Fruit fly (Drosophila melanogaster) whole organism, adult: Measurements from ENCODE around the gene skd.

Source experiments
- CG11617 ChIP-seq: fragments of 200-800 bp; sonication (Bioruptor generic); optimal IDR thresholded peaks from 2 replicates; lab custom pipeline; 2017; ENCODE audit warnings: mild to moderate bottlenecking, missing biosample characterization, missing genetic modification reagents, missing genetic modification characterization
- CG12768 ChIP-seq: fragments of 200-800 bp; sonication (Bioruptor generic); optimal IDR thresholded peaks from 2 replicates; lab custom pipeline; 2017; ENCODE audit warnings: missing biosample characterization, missing genetic modification characterization, mild to moderate bottlenecking, moderate library complexity, missing genetic modification reagents
- CG14711 ChIP-seq: fragments of 200-800 bp; sonication (Bioruptor generic); optimal IDR thresholded peaks from 2 replicates; lab custom pipeline; 2018; ENCODE audit warnings: missing biosample characterization, mild to moderate bottlenecking, missing genetic modification characterization, moderate library complexity
- CG1620 ChIP-seq: fragments of 200-800 bp; sonication (Bioruptor generic); optimal IDR thresholded peaks from 2 replicates; lab custom pipeline; 2016; ENCODE audit warnings: missing biosample characterization, missing genetic modification characterization
- CG33017 ChIP-seq: fragments of 200-800 bp; sonication (Bioruptor generic); optimal IDR thresholded peaks from 2 replicates; lab custom pipeline; 2018; ENCODE audit warnings: missing biosample characterization, mild to moderate bottlenecking, missing genetic modification characterization, moderate library complexity
- CG5204 ChIP-seq: fragments of 200-800 bp; sonication (Bioruptor generic); optimal IDR thresholded peaks from 2 replicates; lab custom pipeline; 2016; ENCODE audit warnings: missing biosample characterization, missing genetic modification characterization
- CG7045 ChIP-seq: fragments of 200-800 bp; sonication (Bioruptor generic); optimal IDR thresholded peaks from 2 replicates; lab custom pipeline; 2017; ENCODE audit warnings: missing biosample characterization, mild to moderate bottlenecking, missing genetic modification characterization
- CG7101 ChIP-seq: fragments of 200-800 bp; sonication (Bioruptor generic); optimal IDR thresholded peaks from 2 replicates; lab custom pipeline; 2018; ENCODE audit warnings: missing biosample characterization, mild to moderate bottlenecking, missing genetic modification characterization, moderate library complexity
- Clk ChIP-seq: fragments of 200-800 bp; sonication (Bioruptor generic); optimal IDR thresholded peaks from 2 replicates; lab custom pipeline; 2017; ENCODE audit warnings: missing biosample characterization, missing genetic modification characterization
- Crg-1 ChIP-seq: fragments of 200-800 bp; sonication (Bioruptor generic); optimal IDR thresholded peaks from 2 replicates; lab custom pipeline; 2016; ENCODE audit warnings: missing biosample characterization, missing genetic modification characterization
- Hr96 ChIP-seq: fragments of 200-800 bp; sonication (Bioruptor generic); optimal IDR thresholded peaks from 2 replicates; lab custom pipeline; 2016; ENCODE audit warnings: missing biosample characterization, missing genetic modification characterization
- Mnt ChIP-seq: fragments of 200-800 bp; sonication (Bioruptor generic); optimal IDR thresholded peaks from 2 replicates; lab custom pipeline; 2016; ENCODE audit warnings: missing biosample characterization, mild to moderate bottlenecking, missing genetic modification characterization
- bab1 ChIP-seq: fragments of 200-800 bp; sonication (Bioruptor generic); optimal IDR thresholded peaks from 3 replicates; lab custom pipeline; 2019; ENCODE audit warnings: missing biosample characterization, mild to moderate bottlenecking, missing genetic modification characterization, moderate library complexity
- cic ChIP-seq: fragments of 200-800 bp; sonication (Bioruptor generic); optimal IDR thresholded peaks from 2 replicates; lab custom pipeline; 2017; ENCODE audit warnings: missing biosample characterization, mild to moderate bottlenecking, missing genetic modification characterization, moderate library complexity
- cnc ChIP-seq, 2 experiments: fragments of >200 bp; optimal IDR thresholded peaks; 2 replicates each; lab custom pipeline; 2017
- kay ChIP-seq: fragments of 200-800 bp; sonication (Bioruptor generic); peaks from one replicate; lab custom pipeline; 2016; ENCODE audit warnings: missing biosample characterization, missing genetic modification characterization, borderline replicate concordance
- ovo ChIP-seq: fragments of 200-800 bp; sonication (Bioruptor generic); optimal IDR thresholded peaks from 2 replicates; lab custom pipeline; 2016; ENCODE audit warnings: missing biosample characterization, missing genetic modification characterization
- pad ChIP-seq: fragments of 200-800 bp; sonication (Bioruptor generic); optimal IDR thresholded peaks from 3 replicates; lab custom pipeline; 2017; ENCODE audit warnings: missing biosample characterization, missing genetic modification characterization, mild to moderate bottlenecking, moderate library complexity, missing genetic modification reagents
- tj ChIP-seq: fragments of 200-800 bp; sonication (Bioruptor generic); optimal IDR thresholded peaks from 3 replicates; lab custom pipeline; 2017; ENCODE audit warnings: missing biosample characterization, mild to moderate bottlenecking, missing genetic modification characterization, moderate library complexity
- toe ChIP-seq: fragments of 200-800 bp; sonication (Bioruptor generic); optimal IDR thresholded peaks from 2 replicates; lab custom pipeline; 2016; ENCODE audit warnings: missing biosample characterization, missing genetic modification characterization

Gene skd

DNA sequence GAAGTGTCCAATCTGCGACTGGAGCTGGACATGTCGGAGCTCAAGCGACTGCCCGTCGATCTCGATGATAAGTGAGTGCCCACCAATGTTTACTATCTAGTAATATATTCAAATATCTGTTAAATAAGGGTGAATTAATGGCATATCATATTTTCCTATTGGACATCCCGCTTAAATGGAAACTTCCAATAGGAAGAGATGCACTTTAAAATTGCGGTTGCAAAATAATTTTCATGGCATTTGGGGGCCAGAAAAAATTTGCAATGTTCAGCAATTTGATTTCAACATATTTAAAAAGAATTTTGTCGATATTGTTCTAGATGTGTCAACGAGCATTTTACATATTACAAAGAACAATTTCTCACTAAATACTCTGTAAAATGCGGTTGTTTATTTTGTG is 8.0 kb upstream of the skd start:
- TF ChIP-seq Clk (GFP tag; lab: Kevin White, UChicago), result no peak
- no peak for TF ChIP-seq CG7045 (GFP tag; lab: Kevin White, UChicago)
- no peak for TF ChIP-seq CG12768 (GFP tag; lab: Kevin White, UChicago)
- no peak for TF ChIP-seq CG7101
- TF ChIP-seq Crg-1 (GFP tag; lab: Kevin White, UChicago), result no peak
- TF ChIP-seq pad (GFP tag; lab: Kevin White, UChicago), result no peak
- TF ChIP-seq toe (GFP tag; lab: Kevin White, UChicago), result no peak
- TF ChIP-seq CG1620, result no peak
- no peak for TF ChIP-seq kay (GFP tag; lab: Kevin White, UChicago)
- TF ChIP-seq tj (GFP tag; lab: Kevin White, UChicago), result no peak
- no peak for TF ChIP-seq Hr96
- TF ChIP-seq CG5204 (GFP tag; lab: Kevin White, UChicago), result no peak
- TF ChIP-seq CG14711 (tag; lab: Kevin White, UChicago), result no peak
- TF ChIP-seq Mnt, result no peak

DNA sequence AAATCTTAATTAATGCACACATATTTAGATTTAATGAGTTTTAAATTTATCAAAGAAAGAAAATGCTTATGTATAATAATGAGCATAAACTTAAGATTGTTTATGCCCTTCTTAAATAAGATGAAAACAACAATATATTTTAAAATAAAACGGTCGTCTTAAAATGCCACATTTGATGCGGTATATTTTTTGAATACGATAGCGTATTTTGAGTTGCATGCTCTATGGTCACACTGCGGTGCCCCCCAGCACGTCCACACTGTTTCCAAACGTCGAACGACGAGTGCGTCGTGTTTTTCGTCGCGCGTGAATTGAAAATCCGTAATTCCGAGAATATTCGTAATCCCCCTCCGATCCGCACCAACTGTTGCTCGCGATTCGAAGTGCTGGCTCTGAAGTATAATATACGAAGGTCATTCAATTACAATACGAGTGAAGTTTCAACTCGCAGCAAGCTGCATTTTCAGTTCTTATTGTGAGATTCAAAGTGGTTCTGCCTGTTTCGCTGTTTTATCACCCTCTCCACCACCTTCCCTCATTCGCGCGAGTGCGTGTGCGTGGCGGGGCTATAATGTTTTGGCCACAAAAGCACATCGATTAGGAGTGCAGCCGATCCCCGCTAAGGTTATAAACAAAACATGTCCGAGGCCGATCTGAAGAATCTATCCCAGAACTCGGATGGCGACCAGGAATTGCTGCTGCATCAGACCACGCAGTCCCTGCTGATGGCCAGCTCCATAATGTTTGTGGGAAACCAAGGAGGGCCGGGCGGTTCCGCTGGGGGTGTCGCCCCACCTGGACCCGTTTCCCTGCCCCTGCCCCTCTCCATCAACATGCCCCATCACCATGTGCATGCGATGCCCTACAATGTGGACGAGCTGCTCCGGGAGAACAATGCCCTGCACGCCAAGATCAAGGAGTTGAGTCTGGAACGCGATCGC is 7.3 kb upstream of the skd start, which contains the start of gene siz:
TSS of gene siz (plus strand) at position 255 of the 941 bp plus-strand sequence.
- TF ChIP-seq bab1 (GFP tag; lab: Kevin White, UChicago) (no peak), CG12768 (GFP tag; lab: Kevin White, UChicago) (peak; percentile 18), cnc (optimal IDR thresholded peaks at IDR 0.05; lab: Kevin White, UChicago) (no peak), toe (GFP tag; lab: Kevin White, UChicago) (no peak), Crg-1 (GFP tag; lab: Kevin White, UChicago) (peak; percentile 39), CG1620 (peak; percentile 1), CG33017 (tag; lab: Kevin White, UChicago) (no peak), tj (GFP tag; lab: Kevin White, UChicago) (peak; percentile 56), pad (GFP tag; lab: Kevin White, UChicago) (no peak), cic (peak; percentile 4), CG14711 (tag; lab: Kevin White, UChicago) (peak; percentile 38), CG5204 (GFP tag; lab: Kevin White, UChicago) (no peak), CG7045 (GFP tag; lab: Kevin White, UChicago) (no peak), Hr96 (peak; percentile 14), CG7101 (peak; percentile 27), CG11617 (GFP tag; lab: Kevin White, UChicago) (no peak), kay (GFP tag; lab: Kevin White, UChicago) (no peak), Mnt (peak; percentile 48), Clk (GFP tag; lab: Kevin White, UChicago) (no peak), ovo (GFP tag; lab: Kevin White, UChicago) (no peak)

DNA sequence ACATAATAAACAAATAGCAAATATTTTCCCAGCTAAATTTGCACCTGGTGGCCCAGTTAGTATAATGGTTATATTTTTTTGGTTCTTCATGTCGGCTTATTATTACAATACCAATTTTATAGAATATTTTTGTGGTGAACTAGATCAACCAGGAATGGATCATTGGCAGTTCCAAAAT is 6.8 kb upstream of the skd start, which contains the start of gene CG10581:
TSS of gene CG10581 (minus strand) at position 101 of the 178 bp plus-strand sequence.
- TF ChIP-seq CG11617 (GFP tag; lab: Kevin White, UChicago) (no peak), Crg-1 (GFP tag; lab: Kevin White, UChicago) (no peak), toe (GFP tag; lab: Kevin White, UChicago) (no peak), cic (no peak), kay (GFP tag; lab: Kevin White, UChicago) (no peak), CG14711 (tag; lab: Kevin White, UChicago) (no peak)

DNA sequence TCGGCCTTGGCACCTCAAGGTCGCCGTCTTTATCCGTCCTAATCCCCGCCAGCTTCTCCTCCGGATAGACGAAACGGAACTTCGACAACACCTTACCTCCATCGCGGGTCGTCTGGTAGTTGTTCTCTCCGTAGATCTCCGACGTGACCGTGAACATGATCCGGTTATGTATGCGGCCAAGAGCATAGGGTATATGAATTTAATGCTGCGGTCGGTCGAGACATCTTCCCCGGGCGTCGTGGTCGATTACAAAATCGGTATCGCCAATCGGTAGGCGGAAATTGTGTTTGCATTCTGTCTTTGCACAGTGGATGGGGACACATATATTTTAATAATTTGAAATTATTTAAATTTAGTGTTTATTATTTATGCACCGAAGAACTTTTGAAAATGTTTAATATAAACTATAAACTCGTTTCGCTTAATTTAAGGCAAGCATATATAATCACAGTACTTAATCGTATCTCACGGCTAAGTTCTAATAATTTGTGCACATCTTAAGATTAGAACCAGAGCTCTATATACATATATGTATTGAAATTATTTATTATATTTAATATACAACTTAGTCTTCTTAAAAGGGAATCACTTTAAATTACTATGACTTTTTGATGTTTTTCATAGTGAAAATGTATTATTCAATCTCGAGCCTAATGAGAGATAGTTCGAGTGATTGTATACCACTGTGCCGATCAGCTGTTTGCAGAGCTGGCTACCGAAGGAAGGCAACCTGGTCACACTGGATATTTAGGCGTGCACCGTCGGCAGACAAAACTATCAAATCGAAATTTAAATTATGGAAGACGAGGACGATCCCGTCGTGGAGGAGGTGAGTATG is 4.1 kb upstream of the skd start, which contains the start of the genes CG10584 and Polr3E:
TSS of gene CG10584 (minus strand) at position 268 of the 838 bp plus-strand sequence.
TSS of gene Polr3E (plus strand) at position 733 of the 838 bp plus-strand sequence.
- peak; percentile 71 for TF ChIP-seq Hr96
- TF ChIP-seq Mnt, result peak; percentile 76
- peak; percentile 87 for TF ChIP-seq pad (GFP tag; lab: Kevin White, UChicago)
- TF ChIP-seq CG7045 (GFP tag; lab: Kevin White, UChicago), result peak; percentile 95
- TF ChIP-seq kay (GFP tag; lab: Kevin White, UChicago), result no peak
- TF ChIP-seq CG12768 (GFP tag; lab: Kevin White, UChicago), result peak; percentile 96
- TF ChIP-seq tj (GFP tag; lab: Kevin White, UChicago), result peak; percentile 82
- TF ChIP-seq toe (GFP tag; lab: Kevin White, UChicago), result peak; percentile 82
- TF ChIP-seq bab1 (GFP tag; lab: Kevin White, UChicago), result peak; percentile 90
- peak; percentile 86 for TF ChIP-seq CG14711 (tag; lab: Kevin White, UChicago)
- peak; percentile 93 for TF ChIP-seq CG7101
- peak; percentile 77 for TF ChIP-seq cic
- peak; percentile 93 for TF ChIP-seq CG33017 (tag; lab: Kevin White, UChicago)
- TF ChIP-seq CG1620, result peak; percentile 42
- TF ChIP-seq CG5204 (GFP tag; lab: Kevin White, UChicago), result no peak
- peak; percentile 89 for TF ChIP-seq ovo (GFP tag; lab: Kevin White, UChicago)
- no peak for TF ChIP-seq cnc (optimal IDR thresholded peaks at IDR 0.05; lab: Kevin White, UChicago)
- TF ChIP-seq Clk (GFP tag; lab: Kevin White, UChicago), result peak; percentile 84
- peak; percentile 86 for TF ChIP-seq Crg-1 (GFP tag; lab: Kevin White, UChicago)
- peak; percentile 97 for TF ChIP-seq CG11617 (GFP tag; lab: Kevin White, UChicago)

DNA sequence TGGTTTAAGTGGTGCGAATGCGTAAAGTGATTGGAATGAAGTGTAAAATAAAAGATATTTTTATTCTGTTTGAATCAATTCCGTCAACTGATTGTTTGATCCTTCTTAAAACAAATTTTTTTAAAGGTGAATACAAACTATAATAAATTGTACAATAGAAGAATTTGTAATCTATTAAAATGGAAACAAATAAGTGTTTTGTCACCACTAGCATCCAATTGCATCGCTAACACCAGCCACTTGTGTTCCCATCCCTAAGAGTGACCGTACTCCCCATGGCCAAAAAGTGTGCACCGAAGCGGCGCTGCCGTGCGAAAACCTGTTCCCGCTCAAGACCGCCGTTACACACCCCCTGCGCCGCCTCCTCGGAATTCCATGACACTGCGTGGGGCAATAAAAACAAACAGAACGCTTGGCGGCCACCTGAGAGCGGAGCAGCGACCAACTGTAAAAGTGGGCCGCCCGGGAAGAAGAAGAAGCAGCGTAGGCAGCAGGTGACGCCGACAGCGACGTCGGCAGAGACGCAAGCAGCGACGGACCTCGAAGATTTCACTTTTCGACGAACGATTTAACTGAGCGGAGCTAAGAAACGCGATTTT is 522 bp upstream of the skd start, which contains the start of gene Pdss2:
TSS of gene Pdss2 (plus strand) at position 259 of the 599 bp plus-strand sequence.
- TF ChIP-seq cic (no peak), Clk (GFP tag; lab: Kevin White, UChicago) (peak; percentile 63), Crg-1 (GFP tag; lab: Kevin White, UChicago) (peak; percentile 49), CG7045 (GFP tag; lab: Kevin White, UChicago) (peak; percentile 45), CG5204 (GFP tag; lab: Kevin White, UChicago) (no peak), tj (GFP tag; lab: Kevin White, UChicago) (peak; percentile 32), Hr96 (peak; percentile 76), CG11617 (GFP tag; lab: Kevin White, UChicago) (peak; percentile 59), cnc (optimal IDR thresholded peaks at IDR 0.05; lab: Kevin White, UChicago) (no peak), CG1620 (peak; percentile 78), ovo (GFP tag; lab: Kevin White, UChicago) (peak; percentile 80), toe (GFP tag; lab: Kevin White, UChicago) (peak; percentile 86), Mnt (peak; percentile 77), CG33017 (tag; lab: Kevin White, UChicago) (peak; percentile 47), CG12768 (GFP tag; lab: Kevin White, UChicago) (peak; percentile 74), pad (GFP tag; lab: Kevin White, UChicago) (peak; percentile 55), kay (GFP tag; lab: Kevin White, UChicago) (no peak), CG14711 (tag; lab: Kevin White, UChicago) (peak; percentile 41), bab1 (GFP tag; lab: Kevin White, UChicago) (peak; percentile 63), CG7101 (peak; percentile 72)
